Fruit fly (Drosophila melanogaster): ENCODE data around the gene Rcd-1.

dm6 chrX:19606558-19606957 lies 32.0 kb upstream of the Rcd-1 start:
- TF ChIP-seq pan (optimal IDR thresholded peaks at IDR 0.05) (no peak), EcR (GFP tag; optimal IDR thresholded peaks at IDR 0.05) (no peak), usp (GFP tag; optimal IDR thresholded peaks at IDR 0.05) (no peak)

All from whole organism.